Fruit fly (Drosophila melanogaster) whole organism, wandering third instar larva: Measurements from ENCODE around the gene Ugt35E2.

ENCODE experiments used
- Abd-B ChIP-seq: fragments of >200 bp; optimal IDR thresholded peaks from 2 replicates; lab custom pipeline; 2017; ENCODE audit warnings: missing biosample characterization, missing genetic modification characterization
- CG32264 ChIP-seq: fragments of 200-800 bp; sonication (Bioruptor generic); optimal IDR thresholded peaks from 2 replicates; lab custom pipeline; 2016; ENCODE audit warnings: missing biosample characterization, missing genetic modification characterization
- CG9705 ChIP-seq: fragments of 200-800 bp; sonication (Bioruptor generic); optimal IDR thresholded peaks from 2 replicates; lab custom pipeline; 2018; ENCODE audit warnings: missing biosample characterization, mild to moderate bottlenecking, missing genetic modification characterization
- CrebA ChIP-seq: fragments of 200-800 bp; sonication (Bioruptor generic); optimal IDR thresholded peaks from 2 replicates; lab custom pipeline; 2016; ENCODE audit warnings: missing biosample characterization, mild to moderate bottlenecking, missing genetic modification characterization, borderline replicate concordance
- Dfd ChIP-seq: fragments of >200 bp; optimal IDR thresholded peaks from 2 replicates; lab custom pipeline; 2017; ENCODE audit warnings: missing biosample characterization, missing genetic modification characterization
- Dif ChIP-seq: fragments of 200-275, 200-300 bp; sonication (Bioruptor generic); optimal IDR thresholded peaks from 2 replicates; lab custom pipeline; 2018; ENCODE audit warnings: missing biosample characterization, missing genetic modification characterization; ENCODE audit not compliant: partially characterized antibody
- GATAd ChIP-seq: sonication (Bioruptor generic); optimal IDR thresholded peaks from 2 replicates; lab custom pipeline; 2016; ENCODE audit warnings: missing biosample characterization, missing genetic modification characterization
- HLH106 ChIP-seq: fragments of 200-800 bp; optimal IDR thresholded peaks from 3 replicates; lab custom pipeline; 2019; ENCODE audit warnings: missing biosample characterization, mild to moderate bottlenecking, missing genetic modification characterization, moderate library complexity
- Hnf4 ChIP-seq: fragments of 200-800 bp; sonication (Bioruptor generic); optimal IDR thresholded peaks from 2 replicates; lab custom pipeline; 2016; ENCODE audit warnings: missing biosample characterization, mild to moderate bottlenecking, missing genetic modification characterization
- Hr78 ChIP-seq: fragments of >200 bp; optimal IDR thresholded peaks from 2 replicates; lab custom pipeline; 2017; ENCODE audit warnings: missing biosample characterization, missing genetic modification characterization
- Hr83 ChIP-seq: fragments of 200-300 bp; sonication (Bioruptor generic); optimal IDR thresholded peaks from 2 replicates; lab custom pipeline; 2016; ENCODE audit warnings: missing biosample characterization, mild to moderate bottlenecking, missing genetic modification characterization, moderate library complexity; ENCODE audit not compliant: poor library complexity, severe bottlenecking
- Jra ChIP-seq: sonication (Bioruptor generic); optimal IDR thresholded peaks from 2 replicates; lab custom pipeline; 2016; ENCODE audit warnings: missing biosample characterization, missing genetic modification characterization
- Mio ChIP-seq: sonication (Bioruptor generic); optimal IDR thresholded peaks from 2 replicates; lab custom pipeline; 2016; ENCODE audit warnings: missing biosample characterization, missing genetic modification characterization
- Myc ChIP-seq: fragments of >200 bp; optimal IDR thresholded peaks from 2 replicates; lab custom pipeline; 2017
- N ChIP-seq: fragments of >200 bp; optimal IDR thresholded peaks from 2 replicates; lab custom pipeline; 2018; ENCODE audit warnings: missing biosample characterization, missing external identifiers, missing genetic modification characterization
- OdsH ChIP-seq: fragments of 200-800 bp; sonication (Bioruptor generic); optimal IDR thresholded peaks from 2 replicates; lab custom pipeline; 2016; ENCODE audit warnings: missing biosample characterization, mild to moderate bottlenecking, missing genetic modification characterization
- Rel ChIP-seq, 2 experiments: fragments of 200-800 bp; sonication (Bioruptor generic) in 1 of 2; optimal IDR thresholded peaks; 2 replicates in 1 of 2; 3 replicates in 1 of 2; lab custom pipeline; 2016 to 2019; ENCODE audit warnings: mild to moderate bottlenecking in 2 of 2, missing biosample characterization in 2 of 2, missing genetic modification characterization in 2 of 2, moderate library complexity in 1 of 2
- Sp1 ChIP-seq: fragments of 200-800 bp; sonication (Bioruptor generic); optimal IDR thresholded peaks from 3 replicates; lab custom pipeline; 2019; ENCODE audit warnings: missing biosample characterization, mild to moderate bottlenecking, missing genetic modification characterization, moderate library complexity
- Vsx2 ChIP-seq: fragments of 200-300, 225-300 bp; sonication (Bioruptor generic); optimal IDR thresholded peaks from 2 replicates; lab custom pipeline; 2018; ENCODE audit warnings: missing biosample characterization, missing genetic modification characterization; ENCODE audit not compliant: partially characterized antibody
- br ChIP-seq: fragments of 200-800 bp; sonication (Bioruptor generic); optimal IDR thresholded peaks from 2 replicates; lab custom pipeline; 2016; ENCODE audit warnings: missing biosample characterization, missing genetic modification characterization
- brk ChIP-seq: fragments of 200-800 bp; sonication (Bioruptor generic); optimal IDR thresholded peaks from 2 replicates; lab custom pipeline; 2016; ENCODE audit warnings: missing biosample characterization, mild to moderate bottlenecking, missing genetic modification characterization
- dl ChIP-seq, 2 experiments: fragments of 175-275, 200-275 bp in 1 of 2; fragments of 200-275 bp in 1 of 2; sonication (Bioruptor generic); optimal IDR thresholded peaks; lab custom pipeline; 2018; ENCODE audit warnings: mild to moderate bottlenecking in 2 of 2, missing biosample characterization in 2 of 2, missing genetic modification characterization in 2 of 2, moderate library complexity in 2 of 2; ENCODE audit not compliant: partially characterized antibody in 2 of 2, insufficient read depth in 1 of 2
- dmrt93B ChIP-seq: fragments of 200-800 bp; sonication (Bioruptor generic); optimal IDR thresholded peaks from 2 replicates; lab custom pipeline; 2018; ENCODE audit warnings: missing biosample characterization, mild to moderate bottlenecking, missing genetic modification characterization
- dsf ChIP-seq: sonication (Bioruptor generic); optimal IDR thresholded peaks from 2 replicates; lab custom pipeline; 2016; ENCODE audit warnings: missing biosample characterization, missing genetic modification characterization, borderline replicate concordance
- ey ChIP-seq: fragments of 200-800 bp; sonication (Bioruptor generic); optimal IDR thresholded peaks from 2 replicates; lab custom pipeline; 2016; ENCODE audit warnings: missing biosample characterization, missing genetic modification characterization
- foxo ChIP-seq, 2 experiments: fragments of 200-800 bp; sonication (Bioruptor generic); optimal IDR thresholded peaks; 2 replicates in 1 of 2; 3 replicates in 1 of 2; lab custom pipeline; 2016 to 2017; ENCODE audit warnings: missing biosample characterization in 2 of 2, missing genetic modification characterization in 2 of 2
- fru ChIP-seq: fragments of 200-800 bp; sonication (Bioruptor generic); optimal IDR thresholded peaks from 3 replicates; lab custom pipeline; 2016; ENCODE audit warnings: missing biosample characterization, mild to moderate bottlenecking, missing genetic modification characterization
- h ChIP-seq: fragments of 200-800 bp; sonication (Bioruptor generic); optimal IDR thresholded peaks from 3 replicates; lab custom pipeline; 2016; ENCODE audit warnings: missing biosample characterization, mild to moderate bottlenecking, missing genetic modification characterization
- jim ChIP-seq: fragments of 175-275, 200-325 bp; sonication (Bioruptor generic); optimal IDR thresholded peaks from 2 replicates; lab custom pipeline; 2016; ENCODE audit warnings: missing biosample characterization, mild to moderate bottlenecking, missing genetic modification characterization
- lola ChIP-seq: fragments of >200 bp; optimal IDR thresholded peaks from 2 replicates; lab custom pipeline; 2017; ENCODE audit warnings: missing biosample characterization, missing genetic modification characterization
- pan ChIP-seq: fragments of >200 bp; optimal IDR thresholded peaks from 2 replicates; lab custom pipeline; 2017
- psq ChIP-seq: fragments of 200-800 bp; sonication (Bioruptor generic); optimal IDR thresholded peaks from 3 replicates; lab custom pipeline; 2017; ENCODE audit warnings: missing biosample characterization, mild to moderate bottlenecking, missing genetic modification characterization, moderate library complexity
- rgr ChIP-seq: fragments of 200-800 bp; sonication (Bioruptor generic); optimal IDR thresholded peaks from 3 replicates; lab custom pipeline; 2016; ENCODE audit warnings: missing biosample characterization, mild to moderate bottlenecking, missing genetic modification characterization
- sage ChIP-seq: fragments of 200-800 bp; sonication (Bioruptor generic); optimal IDR thresholded peaks from 2 replicates; lab custom pipeline; 2016; ENCODE audit warnings: missing biosample characterization, mild to moderate bottlenecking, missing genetic modification characterization
- sv ChIP-seq: fragments of 200-800 bp; sonication (Bioruptor generic); optimal IDR thresholded peaks from 3 replicates; lab custom pipeline; 2016; ENCODE audit warnings: missing biosample characterization, missing genetic modification characterization
- tai ChIP-seq: sonication (Bioruptor generic); optimal IDR thresholded peaks from 2 replicates; lab custom pipeline; 2016; ENCODE audit warnings: missing biosample characterization, missing genetic modification characterization
- usp ChIP-seq: fragments of >200 bp; optimal IDR thresholded peaks from 2 replicates; lab custom pipeline; 2017; ENCODE audit warnings: missing biosample characterization, missing genetic modification characterization
- woc ChIP-seq: sonication (Bioruptor generic); optimal IDR thresholded peaks from 2 replicates; lab custom pipeline; 2016; ENCODE audit warnings: missing biosample characterization, mild to moderate bottlenecking, missing genetic modification characterization

Ugt35E2 gene

dm6 chr3R:11160907-11161306 is 6.9 kb downstream of the Ugt35E2 start, which contains the start of gene CG4757:
Gene CG4757, plus strand, starts transcription at chr3R:11161207.
- TF ChIP-seq CG32264 (GFP tag; lab: Kevin White, UChicago) (no peak), Hr83 (GFP tag; lab: Kevin White, UChicago) (no peak), N (no peak), Hnf4 (GFP tag; lab: Kevin White, UChicago) (no peak), jim (GFP tag; lab: Kevin White, UChicago) (no peak), sage (no peak), dsf (GFP tag; lab: Kevin White, UChicago) (no peak), rgr (GFP tag; lab: Kevin White, UChicago) (no peak), HLH106 (no peak), Sp1 (GFP tag; lab: Kevin White, UChicago) (no peak), OdsH (no peak)

dm6 chr3R:11156858-11157257 is 10.9 kb downstream of the Ugt35E2 start, which contains the start of gene Ugt302C1:
Gene Ugt302C1, plus strand, starts transcription at chr3R:11157098.
- peak; percentile 25 for TF ChIP-seq Hnf4 (GFP tag; lab: Kevin White, UChicago)
- TF ChIP-seq fru (GFP tag; lab: Kevin White, UChicago) = peak; percentile 80
- no peak for TF ChIP-seq tai (GFP tag; lab: Kevin White, UChicago)
- TF ChIP-seq br (GFP tag; lab: Kevin White, UChicago) = peak; percentile 38
- no peak for TF ChIP-seq Dfd (GFP tag; lab: Kevin White, UChicago)
- TF ChIP-seq Mio (GFP tag; lab: Kevin White, UChicago) = no peak
- peak; percentile 68 for TF ChIP-seq Jra
- no peak for TF ChIP-seq Abd-B (GFP tag; lab: Kevin White, UChicago)
- peak; percentile 34 for TF ChIP-seq h (GFP tag; lab: Kevin White, UChicago)
- TF ChIP-seq rgr (GFP tag; lab: Kevin White, UChicago) = peak; percentile 35
- no peak for TF ChIP-seq CG32264 (GFP tag; lab: Kevin White, UChicago)
- no peak for TF ChIP-seq Hr83 (GFP tag; lab: Kevin White, UChicago)
- no peak for TF ChIP-seq Sp1 (GFP tag; lab: Kevin White, UChicago)
- TF ChIP-seq CG9705 (GFP tag; lab: Kevin White, UChicago) = no peak
- TF ChIP-seq N = no peak
- TF ChIP-seq Rel (GFP tag; optimal IDR thresholded peaks at IDR 0.05; lab: Kevin White, UChicago) = no peak
- no peak for TF ChIP-seq Rel (tag; optimal IDR thresholded peaks at IDR 0.05; lab: Kevin White, UChicago)
- no peak for TF ChIP-seq woc
- no peak for TF ChIP-seq Myc (lab: Kevin White, UChicago)
- TF ChIP-seq dsf (GFP tag; lab: Kevin White, UChicago) = no peak
- TF ChIP-seq usp (GFP tag; lab: Kevin White, UChicago) = no peak
- no peak for TF ChIP-seq dmrt93B (GFP tag; lab: Kevin White, UChicago)
- peak; percentile 84 for TF ChIP-seq Vsx2 (GFP tag; lab: Kevin White, UChicago)
- TF ChIP-seq CrebA (GFP tag; lab: Kevin White, UChicago) = peak; percentile 1
- peak in 1 of 2 experiments; percentile 16 for TF ChIP-seq foxo (GFP tag; optimal IDR thresholded peaks at IDR 0.05; lab: Kevin White, UChicago)
- no peak for TF ChIP-seq HLH106
- no peak for TF ChIP-seq GATAd (GFP tag; lab: Kevin White, UChicago)
- peak; percentile 63 for TF ChIP-seq psq
- TF ChIP-seq dl (GFP tag; optimal IDR thresholded peaks at IDR 0.05; lab: Kevin White, UChicago; ENCODE audit: insufficient read depth in 1 of 2, partially characterized antibody in 2 of 2) = peak; percentile 89 to 93
- TF ChIP-seq Dif (GFP tag; lab: Kevin White, UChicago) = peak; percentile 94
- TF ChIP-seq pan (lab: Kevin White, UChicago) = no peak
- no peak for TF ChIP-seq sv (GFP tag; lab: Kevin White, UChicago)
- peak; percentile 2 for TF ChIP-seq jim (GFP tag; lab: Kevin White, UChicago)
- no peak for TF ChIP-seq ey (GFP tag; lab: Kevin White, UChicago)
- TF ChIP-seq Hr78 (GFP tag; lab: Kevin White, UChicago) = no peak
- TF ChIP-seq brk (GFP tag; lab: Kevin White, UChicago) = peak; percentile 14
- TF ChIP-seq OdsH = no peak
- no peak for TF ChIP-seq lola (GFP tag; lab: Kevin White, UChicago)
- TF ChIP-seq sage = no peak
